Worm (Caenorhabditis elegans): ENCODE data around the gene Y22D7AL.1.

ce11 chrIII:1674760-1675159 is 22.5 kb downstream of the Y22D7AL.1 start:
- no peak for TF ChIP-seq nfya-1 (tag; optimal IDR thresholded peaks at IDR 0.05; ENCODE audit: borderline replicate concordance, insufficient read depth)
- TF ChIP-seq egrh-3 (GFP tag; IDR thresholded peaks at IDR 0.05) = no peak
- TF ChIP-seq sea-2 (GFP tag; IDR thresholded peaks at IDR 0.05) = no peak
- TF ChIP-seq F52B5.7 (tag; optimal IDR thresholded peaks at IDR 0.05) = no peak
- TF ChIP-seq tbx-9 (tag; optimal IDR thresholded peaks at IDR 0.05; ENCODE audit: borderline replicate concordance) = no peak
- no peak for TF ChIP-seq nhr-90 (tag; optimal IDR thresholded peaks at IDR 0.05)
- TF ChIP-seq gei-17 (GFP tag; optimal IDR thresholded peaks at IDR 0.05) = no peak
- no peak for TF ChIP-seq ceh-58 (GFP tag; IDR thresholded peaks at IDR 0.05)
- TF ChIP-seq nfya-2 (GFP tag; IDR thresholded peaks at IDR 0.05) = no peak
- no peak for TF ChIP-seq B0019.2 (GFP tag; conservative IDR thresholded peaks at IDR 0.05)
